Worm (Caenorhabditis elegans): Measurements from ENCODE around the gene pes-4.

DNA sequence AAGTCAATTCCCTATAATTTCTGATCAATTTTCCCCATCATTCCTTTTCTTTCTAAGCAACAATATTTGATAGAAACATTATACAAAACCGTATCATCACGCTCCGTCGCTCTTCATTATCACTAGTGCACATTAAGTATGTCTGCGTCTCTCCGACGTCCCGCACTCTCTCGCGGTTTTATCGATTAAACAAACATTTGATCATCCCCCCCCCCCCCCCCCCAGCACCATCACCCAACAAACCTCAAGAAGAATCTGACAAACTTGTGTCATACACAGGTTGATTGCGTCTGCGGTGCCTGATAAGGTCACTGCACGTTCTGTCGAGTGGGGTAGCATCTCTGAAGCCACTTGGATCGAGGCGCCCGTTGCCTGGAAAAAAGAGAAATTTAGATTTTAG, 10.1 kb downstream of the pes-4 start:
- no peak for TF ChIP-seq pat-9 (tag; optimal IDR thresholded peaks at IDR 0.05)
- no peak for TF ChIP-seq ahr-1 (tag; optimal IDR thresholded peaks at IDR 0.05)
- peak; percentile 85 for TF ChIP-seq elt-2 (tag; optimal IDR thresholded peaks at IDR 0.05)
- TF ChIP-seq unc-86 (tag; optimal IDR thresholded peaks at IDR 0.05), result no peak
- TF ChIP-seq ceh-9 (tag; optimal IDR thresholded peaks at IDR 0.05), result no peak
- TF ChIP-seq ceh-24 (tag; optimal IDR thresholded peaks at IDR 0.05), result no peak
- TF ChIP-seq unc-55 (GFP tag; optimal IDR thresholded peaks at IDR 0.05), result no peak

Data from whole organism, late embryonic.